Fruit fly (Drosophila melanogaster): ENCODE measurements around the gene Chrac-16.

The Chrac-16 gene

dm6 chrX:12006678-12007441 lies 10.9 kb downstream of the Chrac-16 start, which contains the start of gene CG1806 (continued):
- peak; percentile 58 for TF ChIP-seq Rel (GFP tag; optimal IDR thresholded peaks at IDR 0.05)
- no peak for TF ChIP-seq Rel (tag; optimal IDR thresholded peaks at IDR 0.05)
- TF ChIP-seq Myc (optimal IDR thresholded peaks at IDR 0.05) = no peak

- TF ChIP-seq GATAd (GFP tag; optimal IDR thresholded peaks at IDR 0.05) (no peak), CrebA (GFP tag; optimal IDR thresholded peaks at IDR 0.05; ENCODE audit: borderline replicate concordance) (no peak), psq (GFP tag; optimal IDR thresholded peaks at IDR 0.05) (peak; percentile 54), foxo (GFP tag; optimal IDR thresholded peaks at IDR 0.05) (peak in 1 of 2 experiments; percentile 54), Sp1 (GFP tag; optimal IDR thresholded peaks at IDR 0.05) (peak; percentile 62), CG9705 (GFP tag; optimal IDR thresholded peaks at IDR 0.05) (no peak), fru (GFP tag; optimal IDR thresholded peaks at IDR 0.05) (peak; percentile 7), HLH106 (tag; optimal IDR thresholded peaks at IDR 0.05) (peak; percentile 47), dsf (GFP tag; optimal IDR thresholded peaks at IDR 0.05; ENCODE audit: borderline replicate concordance) (no peak), ey (GFP tag; optimal IDR thresholded peaks at IDR 0.05) (no peak), woc (GFP tag; optimal IDR thresholded peaks at IDR 0.05) (no peak), OdsH (GFP tag; optimal IDR thresholded peaks at IDR 0.05) (peak; percentile 38), tai (GFP tag; optimal IDR thresholded peaks at IDR 0.05) (no peak), dmrt93B (GFP tag; optimal IDR thresholded peaks at IDR 0.05) (peak; percentile 72), Hr83 (GFP tag; optimal IDR thresholded peaks at IDR 0.05; ENCODE audit: poor library complexity, severe bottlenecking) (no peak), N (GFP tag; optimal IDR thresholded peaks at IDR 0.05) (no peak), Mio (GFP tag; optimal IDR thresholded peaks at IDR 0.05) (no peak)
These were observed 13.4 kb downstream of the Chrac-16 start for dm6 chrX:12004395-12004768.

- TF ChIP-seq dmrt93B (GFP tag; optimal IDR thresholded peaks at IDR 0.05) = no peak
- TF ChIP-seq foxo (GFP tag; optimal IDR thresholded peaks at IDR 0.05) = peak; percentile 26 to 79
- peak; percentile 3 for TF ChIP-seq sv (GFP tag; optimal IDR thresholded peaks at IDR 0.05)
- TF ChIP-seq Sp1 (GFP tag; optimal IDR thresholded peaks at IDR 0.05) = peak; percentile 70
- peak; percentile 49 for TF ChIP-seq CG32264 (GFP tag; optimal IDR thresholded peaks at IDR 0.05)
- TF ChIP-seq Vsx2 (GFP tag; optimal IDR thresholded peaks at IDR 0.05; ENCODE audit: partially characterized antibody) = peak; percentile 69
- peak; percentile 80 for TF ChIP-seq HLH106 (tag; optimal IDR thresholded peaks at IDR 0.05)
- TF ChIP-seq Abd-B (GFP tag; optimal IDR thresholded peaks at IDR 0.05) = no peak
- TF ChIP-seq h (GFP tag; optimal IDR thresholded peaks at IDR 0.05) = peak; percentile 88
- no peak for TF ChIP-seq dsf (GFP tag; optimal IDR thresholded peaks at IDR 0.05; ENCODE audit: borderline replicate concordance)
- no peak for TF ChIP-seq Mio (GFP tag; optimal IDR thresholded peaks at IDR 0.05)
- TF ChIP-seq tai (GFP tag; optimal IDR thresholded peaks at IDR 0.05) = no peak
- TF ChIP-seq usp (GFP tag; optimal IDR thresholded peaks at IDR 0.05) = no peak
- no peak for TF ChIP-seq dl (GFP tag; optimal IDR thresholded peaks at IDR 0.05; ENCODE audit: insufficient read depth in 1 of 2, partially characterized antibody in 2 of 2)
- peak; percentile 6 for TF ChIP-seq CrebA (GFP tag; optimal IDR thresholded peaks at IDR 0.05; ENCODE audit: borderline replicate concordance)
- TF ChIP-seq OdsH (GFP tag; optimal IDR thresholded peaks at IDR 0.05) = peak; percentile 69
- TF ChIP-seq br (GFP tag; optimal IDR thresholded peaks at IDR 0.05) = peak; percentile 87
- peak; percentile 81 for TF ChIP-seq rgr (GFP tag; optimal IDR thresholded peaks at IDR 0.05)
- peak; percentile 86 for TF ChIP-seq fru (GFP tag; optimal IDR thresholded peaks at IDR 0.05)
- TF ChIP-seq Hnf4 (GFP tag; optimal IDR thresholded peaks at IDR 0.05) = peak; percentile 72
- TF ChIP-seq brk (GFP tag; optimal IDR thresholded peaks at IDR 0.05) = peak; percentile 30
- TF ChIP-seq sage (GFP tag; optimal IDR thresholded peaks at IDR 0.05) = no peak
- peak; percentile 4 for TF ChIP-seq CG9705 (GFP tag; optimal IDR thresholded peaks at IDR 0.05)
- no peak for TF ChIP-seq Dif (GFP tag; optimal IDR thresholded peaks at IDR 0.05; ENCODE audit: partially characterized antibody)
- peak; percentile 83 for TF ChIP-seq woc (GFP tag; optimal IDR thresholded peaks at IDR 0.05)
- TF ChIP-seq psq (GFP tag; optimal IDR thresholded peaks at IDR 0.05) = peak; percentile 62
- TF ChIP-seq Rel (GFP tag; optimal IDR thresholded peaks at IDR 0.05) = no peak
- peak; percentile 25 for TF ChIP-seq Rel (tag; optimal IDR thresholded peaks at IDR 0.05)
- no peak for TF ChIP-seq GATAd (GFP tag; optimal IDR thresholded peaks at IDR 0.05)
- peak; percentile 90 for TF ChIP-seq ey (GFP tag; optimal IDR thresholded peaks at IDR 0.05)
These were observed 14.0 kb downstream of the Chrac-16 start, which contains the start of gene fw for dm6 chrX:12003437-12004394. Gene fw (minus strand): TSS chrX:12003914.

All from whole organism, wandering third instar larva.